Worm (Caenorhabditis elegans): Measurements from ENCODE around the gene ucp-4.

Gene ucp-4

DNA sequence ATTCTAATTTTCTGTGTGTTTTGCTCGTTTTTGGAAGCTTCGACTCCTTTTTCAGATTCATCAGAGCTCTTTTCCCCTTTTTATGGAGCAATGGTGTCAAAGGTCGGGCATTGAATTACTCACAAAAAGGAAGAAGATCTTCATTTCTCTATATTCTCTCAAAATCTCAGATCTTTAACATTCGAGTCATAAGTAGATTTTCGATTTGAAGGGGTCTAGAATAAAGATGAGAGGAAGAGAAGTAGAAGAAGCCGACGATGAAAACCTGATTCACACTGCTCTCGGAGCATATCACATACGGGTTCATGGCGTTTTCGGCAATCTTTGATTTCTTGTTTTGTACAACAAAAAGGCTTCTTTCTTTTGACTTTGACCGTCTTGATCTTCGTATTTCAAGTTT is 21.7 kb upstream of the ucp-4 start:
- peak; percentile 85 for TF ChIP-seq fkh-10 (GFP tag; optimal IDR thresholded peaks at IDR 0.05)
- TF ChIP-seq lin-14 (GFP tag; optimal IDR thresholded peaks at IDR 0.05), result peak; percentile 24
- no peak for TF ChIP-seq efl-1 (optimal IDR thresholded peaks at IDR 0.05)
- TF ChIP-seq efl-1 (GFP tag; optimal IDR thresholded peaks at IDR 0.05 in 1 of 2), result peak in 1 of 2 experiments; percentile 59
- TF ChIP-seq nhr-20 (tag; optimal IDR thresholded peaks at IDR 0.05), result no peak
- TF ChIP-seq pag-3 (tag; optimal IDR thresholded peaks at IDR 0.05; ENCODE audit: borderline replicate concordance, insufficient read depth), result no peak

DNA sequence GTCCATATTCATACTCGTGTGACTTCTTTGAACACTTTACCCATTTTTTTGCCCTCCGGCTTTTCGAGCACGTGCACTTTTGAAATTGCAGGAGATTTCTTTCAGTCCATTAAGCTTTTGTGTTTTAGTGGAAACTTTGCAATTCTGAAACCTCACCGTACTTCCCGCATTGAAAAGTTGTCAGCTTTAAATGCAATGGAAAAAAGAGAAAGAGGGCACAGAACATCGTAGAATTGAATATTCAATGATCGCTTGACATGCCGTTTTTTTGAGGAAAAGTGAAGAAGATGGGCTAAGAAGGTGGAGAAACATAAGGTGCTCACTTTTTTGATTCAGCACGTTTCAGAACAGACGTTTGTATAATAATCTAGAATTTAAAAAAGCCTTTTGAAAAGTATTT is 19.7 kb upstream of the ucp-4 start:
- TF ChIP-seq jun-1 (tag; optimal IDR thresholded peaks at IDR 0.05), result no peak
- TF ChIP-seq unc-86 (tag; optimal IDR thresholded peaks at IDR 0.05), result no peak
- no peak for TF ChIP-seq pqm-1 (tag; optimal IDR thresholded peaks at IDR 0.05)
- TF ChIP-seq fkh-8 (tag; optimal IDR thresholded peaks at IDR 0.05), result no peak
- TF ChIP-seq pax-3 (tag; optimal IDR thresholded peaks at IDR 0.05), result no peak
- no peak for TF ChIP-seq lsy-2 (tag; optimal IDR thresholded peaks at IDR 0.05)
- TF ChIP-seq ces-1 (GFP tag; optimal IDR thresholded peaks at IDR 0.05), result no peak
- TF ChIP-seq unc-62 (GFP tag; optimal IDR thresholded peaks at IDR 0.05), result no peak
- no peak for TF ChIP-seq irx-1 (tag; optimal IDR thresholded peaks at IDR 0.05)
- no peak for TF ChIP-seq C34B4.2 (tag; optimal IDR thresholded peaks at IDR 0.05)
- TF ChIP-seq mab-9 (GFP tag; IDR thresholded peaks at IDR 0.05), result no peak
- TF ChIP-seq efl-1 (optimal IDR thresholded peaks at IDR 0.05), result no peak
- TF ChIP-seq efl-1 (GFP tag; optimal IDR thresholded peaks at IDR 0.05 in 1 of 2), result no peak
- no peak for TF ChIP-seq sptf-1 (tag; optimal IDR thresholded peaks at IDR 0.05)
- no peak for TF ChIP-seq alr-1 (tag; optimal IDR thresholded peaks at IDR 0.05; ENCODE audit: borderline replicate concordance)

DNA sequence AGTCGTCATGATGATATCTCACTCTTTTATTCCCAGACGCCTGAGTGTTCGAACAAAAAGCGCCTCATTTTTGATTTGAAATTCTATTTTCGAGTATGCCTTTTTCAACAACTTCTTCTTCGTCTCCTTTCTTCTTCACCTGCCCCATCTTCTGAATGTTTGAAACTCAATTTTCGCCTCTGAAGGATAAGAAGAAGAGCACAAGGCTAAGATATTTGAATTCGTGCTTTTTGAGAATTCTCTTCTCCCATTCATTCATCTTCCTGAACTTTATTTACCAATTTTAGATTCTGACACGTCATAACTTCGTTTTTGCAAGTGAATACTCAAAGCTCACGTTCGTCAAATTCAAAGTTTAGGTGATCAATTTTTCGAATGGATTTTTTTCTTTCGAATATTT is 17.1 kb upstream of the ucp-4 start:
- TF ChIP-seq fkh-10 (GFP tag; optimal IDR thresholded peaks at IDR 0.05) (peak; percentile 80), ceh-88 (GFP tag; IDR thresholded peaks at IDR 0.05) (no peak), lin-14 (GFP tag; optimal IDR thresholded peaks at IDR 0.05) (peak; percentile 29)

DNA sequence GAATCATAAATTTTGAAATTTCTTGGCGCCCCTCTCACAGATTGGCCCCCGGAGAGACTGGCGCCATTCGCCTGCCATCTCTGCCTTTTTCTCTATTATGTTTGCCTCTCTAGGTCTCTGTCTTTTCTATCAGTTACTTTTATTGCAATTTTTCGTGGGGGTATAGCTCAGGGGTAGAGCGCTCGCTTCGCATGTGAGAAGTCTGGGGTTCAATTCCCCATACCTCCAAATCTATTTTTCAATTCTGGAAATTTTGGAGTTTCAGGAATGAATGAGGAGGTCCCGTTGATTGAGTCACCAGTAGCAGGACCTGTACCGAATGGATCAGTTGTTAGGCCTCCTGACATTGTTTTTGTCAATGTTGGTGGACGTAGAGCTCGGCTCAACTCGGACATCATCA is 16.1 kb upstream of the ucp-4 start, which contains the start of gene kvs-3:
Gene kvs-3, plus strand, starts transcription at position 266 of the 400 bp plus-strand sequence.
- TF ChIP-seq lin-35 (GFP tag; optimal IDR thresholded peaks at IDR 0.05) (peak in 1 of 2 experiments; percentile 63), grh-1 (GFP tag; IDR thresholded peaks at IDR 0.05) (no peak), mab-9 (GFP tag; IDR thresholded peaks at IDR 0.05) (0 out of 2 replicates have a peak, but pooled peaks have one; percentile 34), lin-15B (tag; optimal IDR thresholded peaks at IDR 0.05) (no peak), mep-1 (tag; optimal IDR thresholded peaks at IDR 0.05) (peak; percentile 57), sox-4 (tag; optimal IDR thresholded peaks at IDR 0.05) (no peak), dsc-1 (tag; optimal IDR thresholded peaks at IDR 0.05) (peak; percentile 36), ceh-8 (GFP tag; optimal IDR thresholded peaks at IDR 0.05) (peak; percentile 24), irx-1 (tag; optimal IDR thresholded peaks at IDR 0.05) (peak; percentile 27), mdl-1 (tag; optimal IDR thresholded peaks at IDR 0.05) (peak in 1 of 2 experiments; percentile 51), ceh-88 (GFP tag; IDR thresholded peaks at IDR 0.05) (no peak), jun-1 (tag; optimal IDR thresholded peaks at IDR 0.05) (no peak), unc-98 (GFP tag; IDR thresholded peaks at IDR 0.05) (no peak), ceh-63 (GFP tag; optimal IDR thresholded peaks at IDR 0.05) (no peak), nhr-71 (tag; optimal IDR thresholded peaks at IDR 0.05) (peak; percentile 59), C34B4.2 (tag; optimal IDR thresholded peaks at IDR 0.05) (no peak), ztf-4 (tag; optimal IDR thresholded peaks at IDR 0.05) (peak; percentile 6), xbp-1 (tag; optimal IDR thresholded peaks at IDR 0.05) (peak; percentile 19), fkh-8 (tag; optimal IDR thresholded peaks at IDR 0.05) (no peak), elt-3 (tag; optimal IDR thresholded peaks at IDR 0.05) (no peak), ztf-11 (tag; optimal IDR thresholded peaks at IDR 0.05) (peak in 1 of 2 experiments; percentile 29), fkh-10 (GFP tag; optimal IDR thresholded peaks at IDR 0.05) (no peak), nhr-20 (tag; optimal IDR thresholded peaks at IDR 0.05) (peak; percentile 50), F16B12.6 (tag; optimal IDR thresholded peaks at IDR 0.05) (no peak), unc-30 (tag; optimal IDR thresholded peaks at IDR 0.05) (no peak), nhr-90 (tag; optimal IDR thresholded peaks at IDR 0.05; ENCODE audit: poor library complexity) (peak; percentile 59), nhr-85 (tag) (peak; percentile 55), snpc-4 (tag; optimal IDR thresholded peaks at IDR 0.05) (no peak), dpl-1 (GFP tag; optimal IDR thresholded peaks at IDR 0.05) (peak in 2 of 3 experiments; percentile 27 to 30), unc-62 (GFP tag; optimal IDR thresholded peaks at IDR 0.05) (no peak), rnt-1 (tag; optimal IDR thresholded peaks at IDR 0.05) (peak; percentile 48), ama-1 (optimal IDR thresholded peaks at IDR 0.05) (no peak), snu-23 (GFP tag; optimal IDR thresholded peaks at IDR 0.05) (peak; percentile 54), C16A3.4 (tag; optimal IDR thresholded peaks at IDR 0.05) (peak; percentile 33), C04F5.9 (tag; optimal IDR thresholded peaks at IDR 0.05) (no peak), lsy-2 (tag; optimal IDR thresholded peaks at IDR 0.05) (peak; percentile 6 to 48)
